Worm (Caenorhabditis elegans): ENCODE results near the gene F44E7.5.

ce11 chrV:5785372-5785771 lies 4.7 kb upstream of the F44E7.5 start, which contains the start of gene F44E7.7:
- TF ChIP-seq him-1 (tag; optimal IDR thresholded peaks at IDR 0.05) (no peak), dao-5 (tag; optimal IDR thresholded peaks at IDR 0.05) (no peak), W03F9.2 (tag; optimal IDR thresholded peaks at IDR 0.05) (no peak)
